Fruit fly (Drosophila melanogaster) whole organism: ENCODE results near the gene ppk14.

Experiments
- CG8478 ChIP-seq: fragments of >200 bp; optimal IDR thresholded peaks from 2 replicates; lab custom pipeline; 2018; ENCODE audit warnings: inconsistent platforms
- Dll ChIP-seq: fragments of >200 bp; optimal IDR thresholded peaks from 2 replicates; lab custom pipeline; 2017
- EcR ChIP-seq, 2 experiments: fragments of >200 bp; optimal IDR thresholded peaks; 2 replicates each; lab custom pipeline; 2017; ENCODE audit warnings: missing biosample characterization in 2 of 2, missing genetic modification characterization in 2 of 2, missing genetic modification reagents in 2 of 2
- pan ChIP-seq: fragments of >200 bp; optimal IDR thresholded peaks from 2 replicates; lab custom pipeline; 2017
- psq ChIP-seq: fragments of >200 bp; optimal IDR thresholded peaks from 2 replicates; lab custom pipeline; 2017
- usp ChIP-seq: fragments of >200 bp; optimal IDR thresholded peaks from 2 replicates; lab custom pipeline; 2017; ENCODE audit warnings: missing biosample characterization, missing genetic modification characterization, mixed read lengths

The ppk14 gene

dm6 chr2L:6340222-6340725 lies 14.5 kb upstream of the ppk14 start:
- TF ChIP-seq pan (no peak), Dll (lab: Kevin White, UChicago) (no peak), CG8478 (lab: Kevin White, UChicago) (no peak), usp (no peak), psq (no peak), EcR (GFP tag; optimal IDR thresholded peaks at IDR 0.05; lab: Kevin White, UChicago) (no peak)

DNA sequence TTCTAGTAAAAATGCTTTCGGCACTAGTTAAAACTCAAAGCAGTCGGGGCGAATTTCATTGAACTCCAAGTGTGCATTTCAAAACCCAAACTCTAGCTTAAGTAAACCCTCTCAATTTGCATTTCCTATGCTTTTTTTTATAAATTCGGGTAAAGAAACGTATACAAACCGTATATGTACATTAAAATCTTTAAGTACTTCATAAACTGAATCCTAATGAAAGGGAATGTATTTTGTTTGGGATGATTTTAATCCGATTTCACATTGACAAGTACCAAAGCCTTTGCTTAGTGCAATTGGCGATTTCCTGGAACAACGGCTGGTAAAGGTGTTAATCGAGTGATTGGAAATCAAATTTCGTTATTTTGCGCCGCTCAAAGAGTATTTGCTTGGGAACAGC lies 13.5 kb upstream of the ppk14 start:
- TF ChIP-seq CG8478 (lab: Kevin White, UChicago) (no peak), usp (no peak), psq (no peak), pan (no peak), Dll (lab: Kevin White, UChicago) (no peak), EcR (GFP tag; optimal IDR thresholded peaks at IDR 0.05; lab: Kevin White, UChicago) (no peak)

DNA sequence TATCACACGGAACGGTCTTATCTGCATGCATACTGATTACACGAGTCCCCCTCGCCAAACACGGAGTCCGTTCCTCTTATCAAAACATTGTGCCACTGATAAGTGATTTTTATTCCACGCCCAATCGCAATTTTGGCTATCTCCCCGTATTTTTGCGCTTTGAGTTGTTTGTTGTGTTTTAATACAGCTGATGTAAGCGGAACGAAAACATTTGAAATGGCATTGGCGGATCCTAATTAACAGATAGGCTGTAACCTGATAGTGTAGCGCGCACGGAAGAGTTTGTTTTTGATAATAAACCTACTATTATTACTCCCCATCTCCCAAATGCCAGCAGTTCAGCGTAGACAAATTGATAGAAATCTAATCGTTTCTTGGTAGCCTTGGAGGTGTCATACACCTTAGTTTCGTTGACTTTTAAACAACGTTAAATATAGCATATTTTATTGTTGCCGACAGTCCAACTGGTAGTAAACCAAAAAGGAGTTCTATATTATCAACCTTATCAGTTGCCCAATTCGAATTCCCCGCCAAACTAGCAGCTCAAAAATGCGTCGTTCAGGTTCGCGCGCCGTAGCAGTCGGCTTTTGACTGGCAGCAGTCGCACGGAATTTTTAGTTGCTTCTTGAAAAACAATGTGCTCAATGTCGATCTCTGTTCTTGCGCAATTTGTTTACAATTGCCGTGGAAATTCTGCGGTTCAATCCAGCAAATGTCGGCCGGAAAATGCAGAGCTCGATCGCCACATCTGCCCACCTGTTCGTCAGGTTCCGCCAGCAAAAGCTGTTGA lies 11.5 kb upstream of the ppk14 start:
- TF ChIP-seq pan (no peak), EcR (GFP tag; optimal IDR thresholded peaks at IDR 0.05; lab: Kevin White, UChicago) (no peak), CG8478 (lab: Kevin White, UChicago) (no peak), Dll (lab: Kevin White, UChicago) (no peak), usp (no peak), psq (no peak)

- TF ChIP-seq EcR (GFP tag; optimal IDR thresholded peaks at IDR 0.05; lab: Kevin White, UChicago) (no peak), psq (no peak), pan (no peak), usp (no peak), Dll (lab: Kevin White, UChicago) (no peak)
Observed at dm6 chr2L:6348327-6348726, 6.4 kb upstream of the ppk14 start, which contains the start of gene CG9497. Gene CG9497 (minus strand): TSS chr2L:6348427.

- TF ChIP-seq EcR (GFP tag; optimal IDR thresholded peaks at IDR 0.05; lab: Kevin White, UChicago): no peak
- no peak for TF ChIP-seq CG8478 (lab: Kevin White, UChicago)
- no peak for TF ChIP-seq pan
- no peak for TF ChIP-seq Dll (lab: Kevin White, UChicago)
- no peak for TF ChIP-seq usp
- no peak for TF ChIP-seq psq
Observed at dm6 chr2L:6350984-6351808, 3.6 kb upstream of the ppk14 start, which contains the start of gene CG9498. Gene CG9498 (minus strand): TSS chr2L:6351034.

- TF ChIP-seq CG8478 (lab: Kevin White, UChicago): no peak
- no peak for TF ChIP-seq Dll (lab: Kevin White, UChicago)
- no peak for TF ChIP-seq psq
- TF ChIP-seq EcR (GFP tag; optimal IDR thresholded peaks at IDR 0.05; lab: Kevin White, UChicago): no peak
- TF ChIP-seq pan: no peak
- no peak for TF ChIP-seq usp
Observed at dm6 chr2L:6351809-6352182, 3.0 kb upstream of the ppk14 start.

DNA sequence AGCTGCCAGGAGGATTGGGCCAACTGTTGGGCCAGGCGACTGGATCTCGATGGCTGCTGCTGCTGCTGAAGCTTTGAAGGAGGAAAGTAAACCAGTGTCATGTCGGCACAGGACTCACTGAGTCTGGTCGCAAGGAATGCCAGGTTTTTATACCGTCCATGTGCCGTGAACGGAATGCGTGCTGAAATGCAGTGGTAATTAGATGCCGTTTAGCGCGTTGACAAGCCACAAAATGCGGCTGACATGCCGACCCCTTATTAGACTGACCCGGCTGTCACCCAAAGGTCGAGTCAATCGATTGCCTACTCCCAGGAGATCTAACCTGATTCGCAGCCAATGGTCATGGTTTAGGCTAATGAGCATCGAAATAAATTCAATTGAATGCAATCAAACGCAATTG lies 525 bp upstream of the ppk14 start, which contains the start of gene ppk7:
Gene ppk7 (minus strand): TSS at position 101 of the 400 bp plus-strand sequence.
- TF ChIP-seq EcR (GFP tag; optimal IDR thresholded peaks at IDR 0.05; lab: Kevin White, UChicago) (no peak), psq (no peak), Dll (lab: Kevin White, UChicago) (no peak), CG8478 (lab: Kevin White, UChicago) (no peak), pan (no peak), usp (no peak)

DNA sequence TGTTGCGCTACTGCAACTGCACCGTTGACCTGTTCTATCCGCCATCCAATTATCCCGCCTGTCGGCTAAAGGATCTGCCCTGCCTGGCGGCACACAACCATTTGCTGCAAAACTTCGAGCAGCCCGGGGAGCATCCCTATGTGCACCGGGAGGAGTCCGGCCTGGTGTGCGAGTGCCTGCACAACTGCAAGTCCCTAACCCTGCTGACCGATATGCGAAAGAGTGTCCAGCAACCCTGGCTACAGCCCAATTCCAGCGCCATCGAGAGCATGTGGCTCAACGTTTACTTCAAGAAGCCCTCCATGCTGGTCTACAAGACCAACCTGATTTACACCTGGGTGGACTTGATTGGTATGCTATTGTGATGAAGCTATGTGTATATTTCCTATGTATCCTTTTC lies 1.4 kb downstream of the ppk14 start:
- no peak for TF ChIP-seq usp
- no peak for TF ChIP-seq pan
- no peak for TF ChIP-seq Dll (lab: Kevin White, UChicago)
- TF ChIP-seq CG8478 (lab: Kevin White, UChicago): no peak
- TF ChIP-seq psq: no peak
- TF ChIP-seq EcR (GFP tag; optimal IDR thresholded peaks at IDR 0.05; lab: Kevin White, UChicago): no peak

dm6 chr2L:6356686-6357362 lies 2.1 kb downstream of the ppk14 start:
- no peak for TF ChIP-seq EcR (GFP tag; optimal IDR thresholded peaks at IDR 0.05; lab: Kevin White, UChicago)
- no peak for TF ChIP-seq usp
- TF ChIP-seq pan: no peak
- no peak for TF ChIP-seq Dll (lab: Kevin White, UChicago)
- TF ChIP-seq psq: no peak
- TF ChIP-seq CG8478 (lab: Kevin White, UChicago): no peak

DNA sequence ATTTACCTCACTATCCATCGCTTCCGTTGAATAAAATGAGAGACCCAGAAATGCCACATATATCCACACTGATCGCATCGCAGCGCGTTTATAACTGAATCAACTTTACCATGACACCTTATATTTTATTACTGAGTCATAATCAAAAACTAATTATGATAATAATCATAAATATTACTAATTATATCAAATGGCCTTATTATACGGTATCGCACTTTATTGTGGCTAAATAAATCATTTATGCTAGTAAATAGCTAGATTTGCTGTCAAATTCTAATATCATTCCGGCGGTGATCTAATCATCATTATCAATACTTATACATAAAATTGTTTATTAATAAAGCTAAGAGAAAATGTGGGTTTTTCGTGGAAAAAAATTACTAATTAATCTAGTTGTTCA lies 3.5 kb downstream of the ppk14 start, which contains the start of gene CG9500:
Gene CG9500 (minus strand): TSS at position 101 of the 400 bp plus-strand sequence.
- TF ChIP-seq psq: no peak

DNA sequence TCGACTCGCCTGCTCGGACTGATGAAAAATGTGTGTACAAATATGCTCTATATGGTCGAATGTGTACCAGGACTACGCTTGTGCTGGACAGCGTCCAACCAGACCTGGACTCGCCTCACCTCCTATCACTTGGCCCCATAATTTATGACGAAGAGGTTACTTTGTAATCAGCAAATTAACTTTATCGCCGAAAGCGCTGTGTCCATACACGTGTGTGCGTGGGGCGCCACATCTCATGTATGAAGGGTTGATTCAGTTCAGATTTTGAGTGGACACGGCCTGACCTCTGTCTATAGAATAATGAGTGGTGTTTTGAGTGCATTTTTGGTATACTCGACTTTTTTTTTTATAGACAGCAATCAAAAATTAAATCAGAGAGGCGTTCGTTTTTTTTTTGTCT lies 5.3 kb downstream of the ppk14 start:
- TF ChIP-seq psq (no peak), EcR (GFP tag; optimal IDR thresholded peaks at IDR 0.05; lab: Kevin White, UChicago) (no peak), Dll (lab: Kevin White, UChicago) (no peak), usp (no peak), CG8478 (lab: Kevin White, UChicago) (no peak), pan (no peak)

DNA sequence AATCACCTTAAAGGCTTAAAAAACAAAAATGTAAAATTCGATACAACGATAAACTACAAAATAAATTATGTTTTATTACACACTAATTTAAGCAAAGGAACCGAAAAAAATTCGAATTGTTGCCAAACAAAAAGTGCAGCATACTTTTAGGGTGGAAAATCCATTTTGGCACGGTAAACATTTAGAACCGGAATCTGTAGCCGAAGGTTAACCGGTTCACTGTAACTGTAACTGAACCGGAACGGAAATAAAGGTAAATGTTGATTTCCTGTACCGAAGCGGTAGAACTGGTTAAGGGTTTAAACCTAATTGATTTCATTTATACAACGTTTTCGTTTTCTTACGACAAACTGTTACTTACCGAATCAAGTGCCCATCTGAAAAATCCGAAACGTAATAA lies 12.2 kb downstream of the ppk14 start:
- TF ChIP-seq psq: no peak
- no peak for TF ChIP-seq usp
- no peak for TF ChIP-seq EcR (GFP tag; optimal IDR thresholded peaks at IDR 0.05; lab: Kevin White, UChicago)
- no peak for TF ChIP-seq Dll (lab: Kevin White, UChicago)
- no peak for TF ChIP-seq CG8478 (lab: Kevin White, UChicago)
- no peak for TF ChIP-seq pan
